Worm (Caenorhabditis elegans): ENCODE data around the gene marc-2.

marc-2 gene

ce11 chrII:10665031-10665430, 4.2 kb upstream of the marc-2 start, which contains the start of gene D2089.3:
D2089.3 (minus strand) TSS chrII:10665131.
- TF ChIP-seq pha-4 (tag; optimal IDR thresholded peaks at IDR 0.05) (no peak), ceh-2 (tag; optimal IDR thresholded peaks at IDR 0.05) (no peak), sox-2 (GFP tag; IDR thresholded peaks at IDR 0.05) (no peak), ahr-1 (tag; optimal IDR thresholded peaks at IDR 0.05) (no peak), pag-3 (tag; optimal IDR thresholded peaks at IDR 0.05; ENCODE audit: borderline replicate concordance) (no peak), F13H6.1 (tag; optimal IDR thresholded peaks at IDR 0.05) (no peak), unc-42 (tag; optimal IDR thresholded peaks at IDR 0.05) (no peak), ceh-9 (tag; optimal IDR thresholded peaks at IDR 0.05) (no peak), rnt-1 (tag; optimal IDR thresholded peaks at IDR 0.05) (no peak), sox-4 (tag; optimal IDR thresholded peaks at IDR 0.05) (no peak), nfya-1 (tag; optimal IDR thresholded peaks at IDR 0.05) (no peak), ttx-3 (tag; optimal IDR thresholded peaks at IDR 0.05) (no peak), elt-2 (tag; optimal IDR thresholded peaks at IDR 0.05) (no peak)

- peak; percentile 34 for TF ChIP-seq ceh-14 (tag; optimal IDR thresholded peaks at IDR 0.05)
- peak; percentile 43 for TF ChIP-seq unc-42 (tag; optimal IDR thresholded peaks at IDR 0.05)
- TF ChIP-seq fkh-6 (tag; optimal IDR thresholded peaks at IDR 0.05): no peak
- peak; percentile 4 for TF ChIP-seq ceh-48 (tag; optimal IDR thresholded peaks at IDR 0.05)
- no peak for TF ChIP-seq sox-2 (GFP tag; IDR thresholded peaks at IDR 0.05)
Observed at ce11 chrII:10662698-10663097, 1.9 kb upstream of the marc-2 start, which contains the start of gene D2089.8. D2089.8 (minus strand) TSS chrII:10662781.

DNA sequence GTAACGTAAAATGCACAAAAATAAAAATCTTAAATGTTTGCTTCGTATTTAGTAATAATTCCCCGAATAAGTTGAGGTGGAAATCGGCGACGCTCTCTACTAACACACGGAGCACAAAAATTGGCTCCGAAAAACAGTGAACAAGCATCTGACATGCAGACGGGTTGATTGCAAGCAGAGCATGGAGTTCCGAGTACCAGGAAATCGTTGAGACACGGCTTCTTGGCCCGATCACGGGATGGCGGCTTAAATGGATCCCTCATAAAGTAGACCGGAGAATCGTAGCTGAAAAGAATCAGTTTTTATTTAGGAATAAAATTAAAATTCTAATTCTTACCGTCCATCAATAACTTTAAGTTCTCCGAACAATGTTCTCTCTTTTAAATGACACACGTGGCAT, 1.5 kb upstream of the marc-2 start:
- TF ChIP-seq unc-55 (GFP tag; optimal IDR thresholded peaks at IDR 0.05): no peak
- no peak for TF ChIP-seq tbx-2 (tag; optimal IDR thresholded peaks at IDR 0.05)
- TF ChIP-seq ceh-9 (tag; optimal IDR thresholded peaks at IDR 0.05): no peak
- TF ChIP-seq C08G9.2 (tag; optimal IDR thresholded peaks at IDR 0.05): no peak
- no peak for TF ChIP-seq gmeb-2 (tag; optimal IDR thresholded peaks at IDR 0.05)
- TF ChIP-seq K02D7.2 (tag; optimal IDR thresholded peaks at IDR 0.05): no peak
- TF ChIP-seq pqm-1 (tag; optimal IDR thresholded peaks at IDR 0.05): no peak
- no peak for TF ChIP-seq ceh-18 (tag; optimal IDR thresholded peaks at IDR 0.05)
- TF ChIP-seq hlh-30 (tag; optimal IDR thresholded peaks at IDR 0.05; ENCODE audit: insufficient read depth): no peak
- TF ChIP-seq pat-9 (tag; optimal IDR thresholded peaks at IDR 0.05): no peak
- no peak for TF ChIP-seq zip-5 (tag; optimal IDR thresholded peaks at IDR 0.05)
- TF ChIP-seq ceh-30 (tag; optimal IDR thresholded peaks at IDR 0.05): no peak
- TF ChIP-seq odd-2 (tag; optimal IDR thresholded peaks at IDR 0.05): no peak
- no peak for TF ChIP-seq ceh-24 (tag; optimal IDR thresholded peaks at IDR 0.05)

ce11 chrII:10661448-10662064, 764 bp upstream of the marc-2 start:
- no peak for TF ChIP-seq ceh-14 (tag; optimal IDR thresholded peaks at IDR 0.05)
- no peak for TF ChIP-seq ceh-45 (GFP tag; IDR thresholded peaks at IDR 0.05)
- no peak for TF ChIP-seq K02D7.2 (tag; optimal IDR thresholded peaks at IDR 0.05)
- TF ChIP-seq tbx-7 (tag; optimal IDR thresholded peaks at IDR 0.05): no peak
- no peak for TF ChIP-seq fkh-6 (tag; optimal IDR thresholded peaks at IDR 0.05)
- no peak for TF ChIP-seq ceh-18 (tag; optimal IDR thresholded peaks at IDR 0.05)
- no peak for TF ChIP-seq eyg-1 (tag; optimal IDR thresholded peaks at IDR 0.05)
- no peak for TF ChIP-seq K09A11.1 (tag; optimal IDR thresholded peaks at IDR 0.05; ENCODE audit: insufficient read depth)
- no peak for TF ChIP-seq npax-4 (tag; optimal IDR thresholded peaks at IDR 0.05)
- no peak for TF ChIP-seq Y22D7AL.16 (tag; optimal IDR thresholded peaks at IDR 0.05)
- TF ChIP-seq ceh-31 (tag; optimal IDR thresholded peaks at IDR 0.05): no peak
- TF ChIP-seq pag-3 (tag; optimal IDR thresholded peaks at IDR 0.05; ENCODE audit: borderline replicate concordance): no peak
- TF ChIP-seq rnt-1 (tag; optimal IDR thresholded peaks at IDR 0.05): no peak
- TF ChIP-seq fax-1 (tag; optimal IDR thresholded peaks at IDR 0.05): no peak

Data from whole organism, late embryonic.